Fruit fly (Drosophila melanogaster) whole organism, embryonic: Measurements from ENCODE around the gene Tengl3.

Source experiments
- CG10267 ChIP-seq: fragments of 200-800 bp; sonication (Bioruptor generic); optimal IDR thresholded peaks from 2 replicates; lab custom pipeline; 2018; ENCODE audit warnings: missing biosample characterization, mild to moderate bottlenecking, missing genetic modification characterization, moderate library complexity
- CG10462 ChIP-seq: fragments of 200-800 bp; sonication (Bioruptor generic); optimal IDR thresholded peaks from 2 replicates; lab custom pipeline; 2016; ENCODE audit warnings: missing biosample characterization, missing genetic modification characterization
- CG11093 ChIP-seq: fragments of 200-800 bp; sonication (Bioruptor generic); IDR thresholded peaks from 3 replicates; pipeline ENCODE4 v1.3.6; 2022; ENCODE audit warnings: missing biosample characterization, missing genetic modification characterization
- CG12104 ChIP-seq: fragments of 200-800 bp; sonication (Bioruptor generic); optimal IDR thresholded peaks from 3 replicates; lab custom pipeline; 2016; ENCODE audit warnings: missing biosample characterization, missing genetic modification characterization
- CG12299 ChIP-seq: fragments of 200-800 bp; sonication (Bioruptor generic); optimal IDR thresholded peaks from 2 replicates; lab custom pipeline; 2018; ENCODE audit warnings: missing biosample characterization, mild to moderate bottlenecking, missing genetic modification characterization
- CG1233 ChIP-seq: fragments of 200-800 bp; sonication (Bioruptor generic); optimal IDR thresholded peaks from 4 replicates; lab custom pipeline; 2018; ENCODE audit warnings: missing biosample characterization, mild to moderate bottlenecking, missing genetic modification characterization
- CG13287 ChIP-seq: fragments of 200-800 bp; sonication (Bioruptor generic); IDR thresholded peaks from 2 replicates; pipeline ENCODE4 v1.3.6; 2022; ENCODE audit warnings: missing biosample characterization, missing genetic modification characterization; ENCODE audit not compliant: partially characterized antibody
- CG1603 ChIP-seq: fragments of 200-800 bp; sonication (Bioruptor generic); optimal IDR thresholded peaks from 2 replicates; lab custom pipeline; 2019; ENCODE audit warnings: missing biosample characterization, mild to moderate bottlenecking, missing genetic modification characterization, moderate library complexity
- CG16779 ChIP-seq: fragments of 200-800 bp; sonication (Bioruptor generic); IDR thresholded peaks from 2 replicates; pipeline ENCODE4 v1.3.6; 2022; ENCODE audit warnings: missing biosample characterization, missing genetic modification characterization
- CG17385 ChIP-seq: fragments of 200-800 bp; sonication (Bioruptor generic); optimal IDR thresholded peaks from 3 replicates; lab custom pipeline; 2018; ENCODE audit warnings: missing biosample characterization, mild to moderate bottlenecking, missing genetic modification characterization
- CG17829 ChIP-seq: fragments of 200-800 bp; optimal IDR thresholded peaks from 2 replicates; lab custom pipeline; 2019; ENCODE audit warnings: missing biosample characterization, mild to moderate bottlenecking, missing genetic modification characterization, moderate library complexity
- CG18599 ChIP-seq: fragments of 200-800 bp; sonication (Bioruptor generic); optimal IDR thresholded peaks from 3 replicates; lab custom pipeline; 2017; ENCODE audit warnings: missing biosample characterization, missing genetic modification characterization, mild to moderate bottlenecking, moderate library complexity, missing genetic modification reagents
- CG31224 ChIP-seq: fragments of 200-800 bp; sonication (Bioruptor generic); IDR thresholded peaks from 2 replicates; pipeline ENCODE4 v1.3.6; 2022; ENCODE audit warnings: missing biosample characterization, missing genetic modification characterization
- CG3407 ChIP-seq: fragments of 200-800 bp; sonication (Bioruptor generic); optimal IDR thresholded peaks from 2 replicates; lab custom pipeline; 2018; ENCODE audit warnings: missing biosample characterization, mild to moderate bottlenecking, missing genetic modification characterization
- CG34376 ChIP-seq: fragments of 200-800 bp; sonication (Bioruptor generic); optimal IDR thresholded peaks from 2 replicates; lab custom pipeline; 2018; ENCODE audit warnings: missing biosample characterization, mild to moderate bottlenecking, missing genetic modification characterization
- CG34422 ChIP-seq: fragments of 200-800 bp; sonication (Bioruptor generic); IDR thresholded peaks from 3 replicates; pipeline ENCODE4 v1.3.6; 2022; ENCODE audit warnings: missing biosample characterization, missing genetic modification characterization
- CG7786 ChIP-seq: fragments of 200-800 bp; sonication (Bioruptor generic); optimal IDR thresholded peaks from 2 replicates; lab custom pipeline; 2016; ENCODE audit warnings: missing biosample characterization, missing genetic modification characterization
- CG8290 ChIP-seq, 3 experiments: fragments of 200-800 bp; sonication (Bioruptor generic); optimal IDR thresholded peaks; 2 replicates each; lab custom pipeline; 2016 to 2019; ENCODE audit warnings: missing biosample characterization in 3 of 3, missing genetic modification characterization in 3 of 3, mild to moderate bottlenecking in 2 of 3, moderate library complexity in 1 of 3
- Hr51 ChIP-seq, 2 experiments: fragments of 200-800 bp; sonication (Bioruptor generic); optimal IDR thresholded peaks; 2 replicates in 1 of 2; 3 replicates in 1 of 2; lab custom pipeline; 2016 to 2018; ENCODE audit warnings: missing biosample characterization in 2 of 2, missing genetic modification characterization in 2 of 2, mild to moderate bottlenecking in 1 of 2, moderate library complexity in 1 of 2
- Oaz ChIP-seq: fragments of 200-800 bp; sonication (Bioruptor generic); IDR thresholded peaks from 2 replicates; pipeline ENCODE4 v1.3.6; 2022; ENCODE audit warnings: missing biosample characterization, missing genetic modification characterization
- Scr ChIP-seq: fragments of 200-800 bp; sonication (Bioruptor generic); IDR thresholded peaks from 2 replicates; pipeline ENCODE4 v1.3.6; 2022; ENCODE audit warnings: missing biosample characterization, missing genetic modification characterization; ENCODE audit not compliant: partially characterized antibody
- Sox100B ChIP-seq: fragments of 200-800 bp; sonication (Bioruptor generic); optimal IDR thresholded peaks from 3 replicates; lab custom pipeline; 2018; ENCODE audit warnings: missing biosample characterization, mild to moderate bottlenecking, missing genetic modification characterization
- Spps ChIP-seq: fragments of 200-800 bp; sonication (Bioruptor generic); optimal IDR thresholded peaks from 2 replicates; lab custom pipeline; 2018; ENCODE audit warnings: missing biosample characterization, mild to moderate bottlenecking, missing genetic modification characterization
- Sry-δ ChIP-seq: fragments of 200-800 bp; sonication (Bioruptor generic); optimal IDR thresholded peaks from 2 replicates; lab custom pipeline; 2016; ENCODE audit warnings: missing biosample characterization, missing genetic modification characterization
- Usf ChIP-seq: fragments of 200-800 bp; sonication (Bioruptor generic); optimal IDR thresholded peaks from 2 replicates; lab custom pipeline; 2017; ENCODE audit warnings: missing genotype, missing biosample characterization, missing genetic modification characterization
- cad ChIP-seq: fragments of >200 bp; optimal IDR thresholded peaks from 2 replicates; lab custom pipeline; 2017; ENCODE audit warnings: missing biosample characterization, missing genetic modification characterization
- crp ChIP-seq, 2 experiments: fragments of 200-800 bp; sonication (Bioruptor generic); optimal IDR thresholded peaks; 2 replicates in 1 of 2; 3 replicates in 1 of 2; lab custom pipeline; 2017; ENCODE audit warnings: missing biosample characterization in 2 of 2, missing genetic modification characterization in 2 of 2, mild to moderate bottlenecking in 1 of 2, moderate library complexity in 1 of 2
- cwo ChIP-seq: fragments of 200-800 bp; sonication (Bioruptor generic); optimal IDR thresholded peaks from 3 replicates; lab custom pipeline; 2017; ENCODE audit warnings: missing biosample characterization, missing genetic modification characterization, mild to moderate bottlenecking, moderate library complexity, missing genetic modification reagents
- dm ChIP-seq: fragments of 200-800 bp; sonication (Bioruptor generic); optimal IDR thresholded peaks from 3 replicates; lab custom pipeline; 2016; ENCODE audit warnings: missing biosample characterization, missing genetic modification characterization
- fd3F ChIP-seq: fragments of 200-800 bp; sonication (Bioruptor generic); optimal IDR thresholded peaks from 2 replicates; lab custom pipeline; 2018; ENCODE audit warnings: missing biosample characterization, mild to moderate bottlenecking, missing genetic modification characterization, moderate library complexity
- fd96Cb ChIP-seq: fragments of 200-800 bp; sonication (Bioruptor generic); optimal IDR thresholded peaks from 2 replicates; lab custom pipeline; 2018; ENCODE audit warnings: missing biosample characterization, mild to moderate bottlenecking, missing genetic modification characterization, moderate library complexity
- grau ChIP-seq: fragments of 200-800 bp; optimal IDR thresholded peaks from 3 replicates; lab custom pipeline; 2019; ENCODE audit warnings: missing biosample characterization, mild to moderate bottlenecking, missing genetic modification characterization, moderate library complexity
- hbn ChIP-seq: fragments of 200-800 bp; sonication (Bioruptor generic); IDR thresholded peaks from 2 replicates; pipeline ENCODE4 v1.3.6; 2022; ENCODE audit warnings: missing biosample characterization, missing genetic modification characterization; ENCODE audit not compliant: partially characterized antibody
- hkb ChIP-seq, 2 experiments: fragments of 200-800 bp in 1 of 2; fragments of >200 bp in 1 of 2; sonication (Bioruptor generic) in 1 of 2; IDR thresholded peaks in 1 of 2; optimal IDR thresholded peaks in 1 of 2; 2 replicates each; pipeline versions ENCODE4 v1.3.6 to Lab custom; 2017 to 2022; ENCODE audit warnings: missing biosample characterization in 1 of 2, missing genetic modification characterization in 1 of 2
- jumu ChIP-seq: fragments of 200-800 bp; sonication (Bioruptor generic); optimal IDR thresholded peaks from 3 replicates; lab custom pipeline; 2016; ENCODE audit warnings: missing biosample characterization, missing genetic modification characterization
- kay ChIP-seq: fragments of 200-800 bp; sonication (Bioruptor generic); optimal IDR thresholded peaks from 2 replicates; lab custom pipeline; 2016; ENCODE audit warnings: missing biosample characterization, missing genetic modification characterization
- lola ChIP-seq, 3 experiments: fragments of >200 bp in 2 of 3; fragments of 200-800 bp in 1 of 3; sonication (Bioruptor generic) in 1 of 3; optimal IDR thresholded peaks; 2 replicates each; lab custom pipeline; 2017 to 2019; ENCODE audit warnings: missing biosample characterization in 3 of 3, missing genetic modification characterization in 3 of 3, mild to moderate bottlenecking in 1 of 3, moderate library complexity in 1 of 3
- otp ChIP-seq: fragments of 200-800 bp; sonication (Bioruptor generic); IDR thresholded peaks from 3 replicates; pipeline ENCODE4, ENCODE4 v1.3.6; 2022; ENCODE audit warnings: missing biosample characterization, missing genetic modification characterization
- phol ChIP-seq: fragments of 200-800 bp; sonication (Bioruptor generic); optimal IDR thresholded peaks from 3 replicates; lab custom pipeline; 2018; ENCODE audit warnings: missing biosample characterization, mild to moderate bottlenecking, missing genetic modification characterization, moderate library complexity
- ranshi ChIP-seq: fragments of 200-800 bp; sonication (Bioruptor generic); IDR thresholded peaks from 2 replicates; pipeline ENCODE4 v1.3.6; 2022; ENCODE audit warnings: missing biosample characterization, missing genetic modification characterization
- repo ChIP-seq: fragments of 200-800 bp; sonication (Bioruptor generic); optimal IDR thresholded peaks from 2 replicates; lab custom pipeline; 2016; ENCODE audit warnings: missing biosample characterization, missing genetic modification characterization
- salm ChIP-seq: fragments of 200-800 bp; sonication (Bioruptor generic); optimal IDR thresholded peaks from 2 replicates; lab custom pipeline; 2018; ENCODE audit warnings: missing biosample characterization, mild to moderate bottlenecking, missing genetic modification characterization
- sob ChIP-seq: fragments of 200-800 bp; sonication (Bioruptor generic); IDR thresholded peaks from 2 replicates; pipeline ENCODE4 v1.3.6; 2022; ENCODE audit warnings: missing biosample characterization, missing genetic modification characterization
- trem ChIP-seq: fragments of 200-800 bp; optimal IDR thresholded peaks from 3 replicates; lab custom pipeline; 2019; ENCODE audit warnings: missing biosample characterization, mild to moderate bottlenecking, missing genetic modification characterization, moderate library complexity
- wdn ChIP-seq: fragments of 200-800 bp; sonication (Bioruptor generic); IDR thresholded peaks from 2 replicates; pipeline ENCODE4 v1.3.6; 2022; ENCODE audit warnings: missing biosample characterization, missing genetic modification characterization
- wor ChIP-seq: fragments of 200-800 bp; sonication (Bioruptor generic); IDR thresholded peaks from 2 replicates; pipeline ENCODE4 v1.3.6; 2022; ENCODE audit warnings: missing biosample characterization, missing genetic modification characterization

Gene Tengl3

dm6 chr2L:2220573-2221332, 17.3 kb downstream of the Tengl3 start, which contains the start of gene papi (continued):
- TF ChIP-seq repo (GFP tag; lab: Kevin White, UChicago) (no peak), Hr51 (GFP tag; optimal IDR thresholded peaks at IDR 0.05; lab: Kevin White, UChicago) (no peak), trem (tag; lab: Kevin White, UChicago) (peak; percentile 52), cad (GFP tag; lab: Kevin White, UChicago) (no peak), Sox100B (GFP tag; lab: Kevin White, UChicago) (no peak), Sry-δ (peak; percentile 26), CG18599 (GFP tag; lab: Kevin White, UChicago) (no peak), dm (peak; percentile 67), kay (GFP tag; lab: Kevin White, UChicago) (no peak), CG17829 (tag; lab: Kevin White, UChicago) (peak; percentile 13), CG16779 (GFP tag; lab: Robert Waterston, UW) (no peak), fd96Cb (no peak), CG13287 (GFP tag; lab: Robert Waterston, UW) (0 out of 2 replicates have a peak, but pooled peaks have one; percentile 15), wor (GFP tag; lab: Robert Waterston, UW) (no peak), CG1603 (tag; lab: Kevin White, UChicago) (peak; percentile 34), ranshi (GFP tag; lab: Robert Waterston, UW) (no peak), otp (GFP tag; lab: Robert Waterston, UW) (no peak), CG1233 (GFP tag; lab: Kevin White, UChicago) (no peak), phol (tag; lab: Kevin White, UChicago) (peak; percentile 3), CG31224 (no peak), CG7786 (no peak), Scr (GFP tag; lab: Robert Waterston, UW) (no peak), salm (tag; lab: Kevin White, UChicago) (peak; percentile 6)

- TF ChIP-seq crp (GFP tag; optimal IDR thresholded peaks at IDR 0.05; lab: Kevin White, UChicago), result peak; percentile 71 to 96
- no peak for TF ChIP-seq jumu (GFP tag; lab: Kevin White, UChicago)
- TF ChIP-seq lola (GFP tag; optimal IDR thresholded peaks at IDR 0.05; lab: Kevin White, UChicago), result no peak
- TF ChIP-seq Oaz (GFP tag; lab: Robert Waterston, UW), result no peak
- TF ChIP-seq CG12104 (GFP tag; lab: Kevin White, UChicago), result no peak
- TF ChIP-seq CG10267, result peak; percentile 93
- TF ChIP-seq CG17385, result peak; percentile 99
- TF ChIP-seq CG12299, result no peak
- peak; percentile 57 for TF ChIP-seq cwo
- no peak for TF ChIP-seq Usf (GFP tag; lab: Kevin White, UChicago)
- TF ChIP-seq CG3407 (GFP tag; lab: Kevin White, UChicago), result no peak
- TF ChIP-seq sob, result peak; percentile 39; the same call in 1 of the 2 replicates
- no peak for TF ChIP-seq hbn (GFP tag; lab: Robert Waterston, UW)
- no peak for TF ChIP-seq Spps (tag; lab: Kevin White, UChicago)
- peak; percentile 68 for TF ChIP-seq CG34376 (GFP tag; lab: Kevin White, UChicago)
- TF ChIP-seq fd3F (GFP tag; lab: Kevin White, UChicago), result no peak
- peak; percentile 17 for TF ChIP-seq grau (tag; lab: Kevin White, UChicago)
- no peak for TF ChIP-seq hkb (optimal IDR thresholded peaks at IDR 0.05; lab: Kevin White, UChicago)
- TF ChIP-seq hkb (GFP tag; IDR thresholded peaks at IDR 0.05; lab: Robert Waterston, UW), result peak; percentile 43; the same call in 1 of the 2 replicates
- TF ChIP-seq CG34422 (GFP tag; lab: Robert Waterston, UW), result peak; percentile 88
- 0 out of 2 replicates have a peak, but pooled peaks have one; percentile 19 for TF ChIP-seq wdn (GFP tag; lab: Robert Waterston, UW)
- peak; percentile 72 for TF ChIP-seq dm
- no peak for TF ChIP-seq CG10462 (GFP tag; lab: Kevin White, UChicago)
- no peak for TF ChIP-seq CG8290 (GFP tag; optimal IDR thresholded peaks at IDR 0.05; lab: Kevin White, UChicago)
- TF ChIP-seq CG8290 (tag; optimal IDR thresholded peaks at IDR 0.05; lab: Kevin White, UChicago), result peak in 1 of 2 experiments; percentile 71
- TF ChIP-seq CG11093, result no peak
Measured at dm6 chr2L:2217067-2217684, 20.9 kb downstream of the Tengl3 start, which contains the start of the genes CG15386, CG42371 and mio. CG15386 (minus strand) TSS chr2L:2217246. CG42371 (minus strand) TSS chr2L:2217246. mio (plus strand) TSS chr2L:2217290.
